Worm (Caenorhabditis elegans) whole organism, L1 larva: ENCODE data around the gene sdz-10.

Experiments used
- nhr-11 ChIP-seq: fragments of 150-350 bp; optimal IDR thresholded peaks from 2 replicates; lab custom pipeline; 2014; ENCODE audit warnings: missing biosample characterization, missing genetic modification characterization
- nhr-12 ChIP-seq: sonication (generic microtip); optimal IDR thresholded peaks from 2 replicates; lab custom pipeline; 2017; ENCODE audit warnings: missing biosample characterization, missing genetic modification characterization
- unc-130 ChIP-seq: fragments of 150-350 bp; optimal IDR thresholded peaks from 2 replicates; lab custom pipeline; 2017; ENCODE audit warnings: missing biosample characterization, missing genetic modification characterization, inconsistent platforms
- zag-1 ChIP-seq: fragments of 150-350 bp; optimal IDR thresholded peaks from 2 replicates; lab custom pipeline; 2014; ENCODE audit warnings: missing biosample characterization, missing genetic modification characterization

ce11 chrII:2734266-2734665, 37.8 kb downstream of the sdz-10 start:
- TF ChIP-seq nhr-12 (tag; lab: Kevin White, UChicago) (no peak), unc-130 (tag; lab: Kevin White, UChicago) (no peak), nhr-11 (tag; lab: Kevin White, UChicago) (no peak), zag-1 (tag; lab: Kevin White, UChicago) (no peak)
